Fruit fly (Drosophila melanogaster) whole organism, pupa: Measurements from ENCODE around the gene mTTF.
A peak's percentile ranks its signal among the peaks of the same experiment; 100 is the strongest.

ENCODE experiments used
- CG14655 ChIP-seq: fragments of 200-800 bp; sonication (Bioruptor generic); optimal IDR thresholded peaks from 3 replicates; lab custom pipeline; 2017; ENCODE audit warnings: mild to moderate bottlenecking, missing biosample characterization, missing genetic modification reagents, missing genetic modification characterization
- CG17806 ChIP-seq: fragments of 200-800 bp; sonication (Bioruptor generic); optimal IDR thresholded peaks from 2 replicates; lab custom pipeline; 2018; ENCODE audit warnings: missing biosample characterization, mild to moderate bottlenecking, missing genetic modification characterization, moderate library complexity
- CG34367 ChIP-seq: fragments of 200-800 bp; sonication (Bioruptor generic); optimal IDR thresholded peaks from 2 replicates; lab custom pipeline; 2018; ENCODE audit warnings: missing biosample characterization, mild to moderate bottlenecking, missing genetic modification characterization
- EcR ChIP-seq: fragments of 200-800 bp; sonication (Bioruptor generic); optimal IDR thresholded peaks from 3 replicates; lab custom pipeline; 2019; ENCODE audit warnings: missing biosample characterization, missing genetic modification characterization, mild to moderate bottlenecking, moderate library complexity, missing genetic modification reagents
- fd96Ca ChIP-seq: fragments of 200-800 bp; sonication (Bioruptor generic); IDR thresholded peaks from 3 replicates; pipeline ENCODE4 v1.3.6; 2022; ENCODE audit warnings: missing biosample characterization, missing genetic modification characterization

dm6 chr2L:14355852-14356174, 7.2 kb upstream of the mTTF start:
- TF ChIP-seq EcR (GFP tag; lab: Kevin White, UChicago) (no peak), CG17806 (no peak), fd96Ca (no peak), CG14655 (peak; percentile 43), CG34367 (tag; lab: Kevin White, UChicago) (no peak)
